Worm (Caenorhabditis elegans): ENCODE data around the gene F35C11.3.

DNA sequence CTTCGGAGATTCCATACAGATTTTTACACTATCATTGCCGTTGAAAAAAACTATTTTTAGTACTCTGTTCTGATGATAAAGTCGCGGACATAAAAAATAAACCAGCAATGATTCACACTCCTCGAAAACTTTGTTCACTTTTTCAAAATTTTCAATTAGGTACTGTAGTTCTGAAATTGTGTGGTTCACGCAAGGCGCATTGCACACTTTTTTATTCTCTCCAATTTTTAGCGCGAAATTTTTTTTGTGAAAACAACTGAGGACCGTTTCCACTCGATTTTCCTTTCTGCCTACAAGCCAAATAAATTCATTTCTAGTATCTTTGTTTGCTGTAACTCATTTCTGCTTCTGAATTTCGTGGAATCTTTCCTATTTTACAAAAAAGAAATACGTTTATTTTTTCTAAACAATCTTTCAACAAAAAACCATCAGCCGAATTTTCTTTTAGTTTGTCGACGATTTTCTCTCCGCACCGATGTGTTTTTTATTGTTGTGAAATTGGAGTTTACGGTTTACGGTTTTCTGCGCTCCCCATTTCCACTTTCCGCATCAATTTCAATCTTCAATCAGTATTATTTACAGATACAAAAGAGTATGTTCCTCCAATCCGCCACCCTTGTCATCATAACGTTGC is 6.7 kb downstream of the F35C11.3 start, which contains the start of gene F35C11.5:
- TF ChIP-seq mec-3 (tag; optimal IDR thresholded peaks at IDR 0.05; ENCODE audit: borderline replicate concordance) = no peak
- TF ChIP-seq C08G9.2 (tag; optimal IDR thresholded peaks at IDR 0.05) = no peak
- TF ChIP-seq nhr-11 (tag; optimal IDR thresholded peaks at IDR 0.05) = no peak
- TF ChIP-seq tbx-2 (tag; optimal IDR thresholded peaks at IDR 0.05) = no peak

All from whole organism, late embryonic.